Fruit fly (Drosophila melanogaster): ENCODE measurements around the gene Usp7.

DNA sequence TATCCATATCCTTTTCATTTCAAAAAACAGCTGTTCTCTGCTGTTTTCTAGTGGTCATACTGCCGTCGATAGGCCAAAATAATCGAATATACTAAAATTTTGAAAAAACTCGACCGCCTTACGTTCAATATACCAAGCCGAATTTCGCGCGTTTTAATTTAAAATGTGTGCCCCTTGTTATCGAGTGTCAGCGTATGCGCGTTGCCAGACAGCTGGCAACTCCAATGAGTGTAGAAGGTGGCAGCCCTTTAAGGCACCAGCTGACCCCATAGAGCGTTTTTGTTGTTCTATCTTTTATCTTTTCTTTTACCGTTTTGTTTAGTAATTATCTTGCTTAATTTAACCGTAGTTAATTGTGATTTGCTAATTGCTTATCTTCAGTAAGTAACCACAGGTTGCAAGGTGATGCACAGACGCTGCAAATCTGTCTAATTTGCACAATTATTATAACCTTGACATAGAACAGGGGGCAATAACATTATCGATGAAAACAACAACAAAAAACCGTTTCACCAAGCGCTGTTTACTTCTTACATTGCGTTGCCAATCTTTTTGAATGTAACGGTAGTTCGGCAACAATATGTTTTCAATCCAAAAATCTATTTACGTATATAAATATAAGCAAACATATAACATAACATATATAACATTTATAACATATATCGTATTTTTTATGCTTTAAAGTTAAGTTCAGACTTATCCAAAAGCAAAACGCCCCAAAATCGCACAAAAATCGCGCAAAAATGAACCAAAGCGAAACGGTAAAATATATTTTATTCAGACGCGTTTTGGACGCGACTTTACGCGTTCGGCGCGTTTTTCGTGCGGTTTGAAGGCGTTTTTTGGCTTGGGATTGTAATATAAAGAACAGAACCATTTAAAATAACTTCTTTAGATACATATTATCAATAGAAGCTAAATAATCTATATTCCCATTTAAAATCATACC, 16.4 kb downstream of the Usp7 start, which contains the start of the genes CG1492 and regucalcin:
- TF ChIP-seq rgr (GFP tag; optimal IDR thresholded peaks at IDR 0.05), result no peak
- no peak for TF ChIP-seq psq (GFP tag; optimal IDR thresholded peaks at IDR 0.05)
- TF ChIP-seq Abd-B (GFP tag; optimal IDR thresholded peaks at IDR 0.05), result no peak
- TF ChIP-seq Mio (GFP tag; optimal IDR thresholded peaks at IDR 0.05), result no peak
- no peak for TF ChIP-seq dsf (GFP tag; optimal IDR thresholded peaks at IDR 0.05; ENCODE audit: borderline replicate concordance)
- TF ChIP-seq fru (GFP tag; optimal IDR thresholded peaks at IDR 0.05), result peak; percentile 20
- TF ChIP-seq usp (GFP tag; optimal IDR thresholded peaks at IDR 0.05), result no peak
